Fruit fly (Drosophila melanogaster) whole organism, embryonic: ENCODE measurements around the gene Sirt4.
A peak's percentile ranks its signal among the peaks of the same experiment; 100 is the strongest.

ENCODE experiments used
- CG10321 ChIP-seq: fragments of 200-800 bp; sonication (Bioruptor generic); IDR thresholded peaks from 2 replicates; pipeline ENCODE4 v1.3.6; 2022; ENCODE audit warnings: missing biosample characterization, missing genetic modification characterization
- CG11398 ChIP-seq: fragments of 200-800 bp; sonication (Bioruptor generic); optimal IDR thresholded peaks from 2 replicates; lab custom pipeline; 2016; ENCODE audit warnings: missing biosample characterization, missing genetic modification characterization
- CG12299 ChIP-seq: fragments of 200-800 bp; sonication (Bioruptor generic); optimal IDR thresholded peaks from 2 replicates; lab custom pipeline; 2018; ENCODE audit warnings: missing biosample characterization, mild to moderate bottlenecking, missing genetic modification characterization
- CG12942 ChIP-seq: fragments of 200-800 bp; sonication (Bioruptor generic); optimal IDR thresholded peaks from 3 replicates; lab custom pipeline; 2016; ENCODE audit warnings: missing biosample characterization, missing genetic modification characterization
- CG13287 ChIP-seq: fragments of 200-800 bp; sonication (Bioruptor generic); IDR thresholded peaks from 2 replicates; pipeline ENCODE4 v1.3.6; 2022; ENCODE audit warnings: missing biosample characterization, missing genetic modification characterization; ENCODE audit not compliant: partially characterized antibody
- CG13894 ChIP-seq: fragments of 200-800 bp; sonication (Bioruptor generic); optimal IDR thresholded peaks from 3 replicates; lab custom pipeline; 2018; ENCODE audit warnings: missing biosample characterization, mild to moderate bottlenecking, missing genetic modification characterization, moderate library complexity
- CG15073 ChIP-seq: fragments of 200-800 bp; sonication (Bioruptor generic); optimal IDR thresholded peaks from 2 replicates; lab custom pipeline; 2016; ENCODE audit warnings: missing biosample characterization, missing genetic modification characterization
- CG15269 ChIP-seq: fragments of 200-800 bp; sonication (Bioruptor generic); optimal IDR thresholded peaks from 2 replicates; lab custom pipeline; 2018; ENCODE audit warnings: missing biosample characterization, mild to moderate bottlenecking, missing genetic modification characterization, moderate library complexity
- CG15696 ChIP-seq: fragments of 200-800 bp; sonication (Bioruptor generic); optimal IDR thresholded peaks from 2 replicates; lab custom pipeline; 2019; ENCODE audit warnings: missing biosample characterization, mild to moderate bottlenecking, missing genetic modification characterization, moderate library complexity
- CG17568 ChIP-seq: fragments of 200-800 bp; sonication (Bioruptor generic); optimal IDR thresholded peaks from 2 replicates; lab custom pipeline; 2018; ENCODE audit warnings: missing biosample characterization, mild to moderate bottlenecking, missing genetic modification characterization, moderate library complexity
- CG2199 ChIP-seq: fragments of 200-800 bp; sonication (Bioruptor generic); IDR thresholded peaks from 3 replicates; pipeline ENCODE4 v1.3.6; 2022; ENCODE audit warnings: missing biosample characterization, missing genetic modification characterization
- CG2875 ChIP-seq: fragments of 200-800 bp; sonication (Bioruptor generic); optimal IDR thresholded peaks from 2 replicates; lab custom pipeline; 2017; ENCODE audit warnings: missing biosample characterization, mild to moderate bottlenecking, missing genetic modification characterization, missing genetic modification reagents
- CG2889 ChIP-seq: fragments of 200-800 bp; sonication (Bioruptor generic); IDR thresholded peaks from 3 replicates; pipeline ENCODE4 v1.3.6; 2022; ENCODE audit warnings: missing biosample characterization, missing genetic modification characterization
- CG32767 ChIP-seq: fragments of 200-800 bp; sonication (Bioruptor generic); IDR thresholded peaks from 2 replicates; pipeline ENCODE4 v1.3.6; 2022; ENCODE audit warnings: missing biosample characterization, missing genetic modification characterization
- CG3995 ChIP-seq: fragments of 200-800 bp; sonication (Bioruptor generic); optimal IDR thresholded peaks from 3 replicates; lab custom pipeline; 2016; ENCODE audit warnings: missing biosample characterization, missing genetic modification characterization
- CG6689 ChIP-seq: fragments of 200-800 bp; sonication (Bioruptor generic); IDR thresholded peaks from 2 replicates; pipeline ENCODE4 v1.3.6; 2022; ENCODE audit warnings: missing biosample characterization, missing genetic modification characterization
- CG7963 ChIP-seq: fragments of 200-800 bp; sonication (Bioruptor generic); IDR thresholded peaks from 3 replicates; pipeline ENCODE4 v1.3.6; 2022; ENCODE audit warnings: missing biosample characterization, missing genetic modification characterization; ENCODE audit not compliant: partially characterized antibody
- ERR ChIP-seq: fragments of 200-800 bp; sonication (Bioruptor generic); optimal IDR thresholded peaks from 2 replicates; lab custom pipeline; 2016; ENCODE audit warnings: missing biosample characterization, missing genetic modification characterization
- Fer1 ChIP-seq: fragments of 200-800 bp; sonication (Bioruptor generic); optimal IDR thresholded peaks from 2 replicates; lab custom pipeline; 2017; ENCODE audit warnings: missing biosample characterization, mild to moderate bottlenecking, missing genetic modification characterization
- HmgZ ChIP-seq: fragments of 200-800 bp; sonication (Bioruptor generic); optimal IDR thresholded peaks from 2 replicates; lab custom pipeline; 2018; ENCODE audit warnings: missing biosample characterization, mild to moderate bottlenecking, missing genetic modification characterization
- Hr78 ChIP-seq, 2 experiments: fragments of 200-800 bp in 1 of 2; fragments of >200 bp in 1 of 2; sonication (Bioruptor generic) in 1 of 2; optimal IDR thresholded peaks; 2 replicates each; lab custom pipeline; 2017 to 2019; ENCODE audit warnings: missing biosample characterization in 2 of 2, missing genetic modification characterization in 2 of 2, mild to moderate bottlenecking in 1 of 2, moderate library complexity in 1 of 2
- Hsf ChIP-seq: fragments of 200-800 bp; sonication (Bioruptor generic); optimal IDR thresholded peaks from 3 replicates; lab custom pipeline; 2016; ENCODE audit warnings: missing biosample characterization, missing genetic modification characterization
- Lim3 ChIP-seq: fragments of 200-800 bp; sonication (Bioruptor generic); IDR thresholded peaks from 2 replicates; pipeline ENCODE4 v1.3.6; 2022; ENCODE audit warnings: missing biosample characterization, missing genetic modification characterization
- MESR4 ChIP-seq: fragments of 200-800 bp; sonication (Bioruptor generic); optimal IDR thresholded peaks from 2 replicates; lab custom pipeline; 2018; ENCODE audit warnings: missing biosample characterization, mild to moderate bottlenecking, missing genetic modification characterization, moderate library complexity
- MTF-1 ChIP-seq: fragments of 200-800 bp; sonication (Bioruptor generic); optimal IDR thresholded peaks from 2 replicates; lab custom pipeline; 2018; ENCODE audit warnings: missing biosample characterization, mild to moderate bottlenecking, missing genetic modification characterization, borderline replicate concordance
- Nf-YB ChIP-seq: fragments of 200-800 bp; sonication (Bioruptor generic); optimal IDR thresholded peaks from 3 replicates; lab custom pipeline; 2019; ENCODE audit warnings: missing biosample characterization, mild to moderate bottlenecking, missing genetic modification characterization, moderate library complexity
- Oli ChIP-seq: fragments of 200-800 bp; sonication (Bioruptor generic); optimal IDR thresholded peaks from 2 replicates; lab custom pipeline; 2018; ENCODE audit warnings: missing biosample characterization, mild to moderate bottlenecking, missing genetic modification characterization, moderate library complexity
- Opbp ChIP-seq: fragments of 200-800 bp; sonication (Bioruptor generic); IDR thresholded peaks from 3 replicates; pipeline ENCODE4 v1.3.6; 2022; ENCODE audit warnings: missing biosample characterization, missing genetic modification characterization; ENCODE audit not compliant: partially characterized antibody
- Ravus ChIP-seq: fragments of 200-800 bp; sonication (Bioruptor generic); IDR thresholded peaks from 2 replicates; pipeline ENCODE4 v1.3.6; 2022; ENCODE audit warnings: missing biosample characterization, missing genetic modification characterization
- Ssrp ChIP-seq: fragments of 200-800 bp; sonication (Bioruptor generic); optimal IDR thresholded peaks from 2 replicates; lab custom pipeline; 2018; ENCODE audit warnings: missing biosample characterization, mild to moderate bottlenecking, missing genetic modification characterization, moderate library complexity
- ab ChIP-seq: fragments of 200-800 bp; sonication (Bioruptor generic); optimal IDR thresholded peaks from 2 replicates; lab custom pipeline; 2016; ENCODE audit warnings: missing biosample characterization, missing genetic modification characterization
- al ChIP-seq: fragments of 200-800 bp; sonication (Bioruptor generic); IDR thresholded peaks from 2 replicates; pipeline ENCODE4 v1.3.6; 2022; ENCODE audit warnings: missing biosample characterization, missing genetic modification characterization
- amos ChIP-seq: fragments of 200-800 bp; sonication (Bioruptor generic); IDR thresholded peaks from 2 replicates; pipeline ENCODE4 v1.3.6; 2022; ENCODE audit warnings: missing biosample characterization, missing genetic modification characterization; ENCODE audit not compliant: partially characterized antibody
- ato ChIP-seq: fragments of 200-800 bp; sonication (Bioruptor generic); IDR thresholded peaks from 2 replicates; pipeline ENCODE4 v1.3.6; 2022; ENCODE audit warnings: missing biosample characterization, missing genetic modification characterization; ENCODE audit not compliant: partially characterized antibody
- bbx ChIP-seq: fragments of 200-800 bp; sonication (Bioruptor generic); IDR thresholded peaks from 2 replicates; pipeline ENCODE4 v1.3.6; 2022; ENCODE audit warnings: missing biosample characterization, missing genetic modification characterization; ENCODE audit not compliant: partially characterized antibody
- cad ChIP-seq: fragments of >200 bp; optimal IDR thresholded peaks from 2 replicates; lab custom pipeline; 2017; ENCODE audit warnings: missing biosample characterization, missing genetic modification characterization
- crc ChIP-seq: fragments of 200-800 bp; sonication (Bioruptor generic); optimal IDR thresholded peaks from 2 replicates; lab custom pipeline; 2016; ENCODE audit warnings: missing biosample characterization, missing genetic modification characterization
- da ChIP-seq: fragments of 200-800 bp; sonication (Bioruptor generic); optimal IDR thresholded peaks from 2 replicates; lab custom pipeline; 2016; ENCODE audit warnings: missing biosample characterization, missing genetic modification characterization
- disco-r ChIP-seq: fragments of 200-800 bp; sonication (Bioruptor generic); optimal IDR thresholded peaks from 2 replicates; lab custom pipeline; 2016; ENCODE audit warnings: missing biosample characterization, missing genetic modification characterization
- fd3F ChIP-seq: fragments of 200-800 bp; sonication (Bioruptor generic); optimal IDR thresholded peaks from 2 replicates; lab custom pipeline; 2018; ENCODE audit warnings: missing biosample characterization, mild to moderate bottlenecking, missing genetic modification characterization, moderate library complexity
- fu2 ChIP-seq: fragments of 200-800 bp; sonication (Bioruptor generic); optimal IDR thresholded peaks from 2 replicates; lab custom pipeline; 2016; ENCODE audit warnings: missing biosample characterization, missing genetic modification characterization
- gcm2 ChIP-seq: fragments of 200-800 bp; sonication (Bioruptor generic); optimal IDR thresholded peaks from 2 replicates; lab custom pipeline; 2016; ENCODE audit warnings: missing biosample characterization, missing genetic modification characterization
- gt ChIP-seq: fragments of 200-800 bp; sonication (Bioruptor generic); IDR thresholded peaks from 2 replicates; pipeline ENCODE4 v1.3.6; 2022; ENCODE audit warnings: missing biosample characterization, missing genetic modification characterization
- jigr1 ChIP-seq: fragments of 200-800 bp; sonication (Bioruptor generic); IDR thresholded peaks from 3 replicates; pipeline ENCODE4 v1.3.6; 2022; ENCODE audit warnings: missing biosample characterization, missing genetic modification characterization
- ranshi ChIP-seq: fragments of 200-800 bp; sonication (Bioruptor generic); IDR thresholded peaks from 2 replicates; pipeline ENCODE4 v1.3.6; 2022; ENCODE audit warnings: missing biosample characterization, missing genetic modification characterization
- sqz ChIP-seq: fragments of 200-800 bp; sonication (Bioruptor generic); optimal IDR thresholded peaks from 3 replicates; lab custom pipeline; 2018; ENCODE audit warnings: missing biosample characterization, mild to moderate bottlenecking, missing genetic modification characterization
- tin ChIP-seq: fragments of 200-800 bp; sonication (Bioruptor generic); optimal IDR thresholded peaks from 3 replicates; lab custom pipeline; 2016; ENCODE audit warnings: missing biosample characterization, missing genetic modification characterization
- vfl ChIP-seq: fragments of 200-800 bp; sonication (Bioruptor generic); optimal IDR thresholded peaks from 2 replicates; lab custom pipeline; 2016; ENCODE audit warnings: missing biosample characterization, missing genetic modification characterization
- yki ChIP-seq: fragments of >200 bp; optimal IDR thresholded peaks from 3 replicates; lab custom pipeline; 2018
- zen ChIP-seq: fragments of 200-800 bp; sonication (Bioruptor generic); optimal IDR thresholded peaks from 3 replicates; lab custom pipeline; 2018; ENCODE audit warnings: missing biosample characterization, mild to moderate bottlenecking, missing genetic modification characterization, moderate library complexity
- zen2 ChIP-seq: fragments of 200-800 bp; sonication (Bioruptor generic); IDR thresholded peaks from 3 replicates; pipeline ENCODE4 v1.3.6; 2022; ENCODE audit warnings: missing biosample characterization, missing genetic modification characterization; ENCODE audit not compliant: partially characterized antibody

Sirt4 gene

DNA sequence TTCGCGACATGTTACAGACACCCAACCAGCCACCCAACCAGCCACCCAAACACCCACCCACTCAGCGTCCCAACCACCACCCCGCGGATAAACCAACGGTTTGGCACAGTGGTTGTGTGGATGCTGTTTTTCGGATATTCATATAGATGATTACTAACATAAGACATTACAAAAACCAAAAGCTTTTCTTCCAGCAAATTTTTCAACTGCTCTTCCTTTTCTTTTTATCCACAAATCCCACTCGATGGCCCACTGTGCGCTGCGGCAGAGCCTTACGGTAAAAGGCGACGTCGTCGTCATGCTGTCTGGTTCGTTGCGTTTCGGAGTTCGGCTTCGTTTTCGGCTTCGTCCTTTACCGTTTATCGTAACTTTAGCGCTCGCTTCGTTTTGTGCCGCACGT lies 27.2 kb downstream of the Sirt4 start (continued):
- TF ChIP-seq ranshi (GFP tag; lab: Robert Waterston, UW) (peak; percentile 56), Hr78 (GFP tag; optimal IDR thresholded peaks at IDR 0.05; lab: Kevin White, UChicago) (no peak), CG15696 (tag; lab: Kevin White, UChicago) (no peak), ab (GFP tag; lab: Kevin White, UChicago) (no peak), CG2875 (GFP tag; lab: Kevin White, UChicago) (no peak), al (no peak), vfl (peak; percentile 39), CG11398 (no peak), CG12299 (no peak), CG13894 (peak; percentile 81), CG7963 (no peak), fu2 (GFP tag; lab: Kevin White, UChicago) (no peak), yki (lab: Kevin White, UChicago) (no peak), CG13287 (GFP tag; lab: Robert Waterston, UW) (no peak), CG15073 (GFP tag; lab: Kevin White, UChicago) (no peak), cad (GFP tag; lab: Kevin White, UChicago) (no peak), gcm2 (GFP tag; lab: Kevin White, UChicago) (peak; percentile 8), MTF-1 (GFP tag; lab: Kevin White, UChicago) (peak; percentile 35), CG2199 (GFP tag; lab: Robert Waterston, UW) (0 out of 3 replicates have a peak, but pooled peaks have one; percentile 24), tin (GFP tag; lab: Kevin White, UChicago) (peak; percentile 13), CG2889 (GFP tag; lab: Robert Waterston, UW) (peak; percentile 48; the same call in 1 of the 3 replicates), CG15269 (peak; percentile 58), CG32767 (GFP tag; lab: Robert Waterston, UW) (no peak), fd3F (peak; percentile 32), zen2 (no peak), Oli (tag; lab: Kevin White, UChicago) (peak; percentile 52), Ravus (GFP tag; lab: Robert Waterston, UW) (no peak), crc (no peak), ato (no peak), Lim3 (GFP tag; lab: Robert Waterston, UW) (no peak), da (GFP tag; lab: Kevin White, UChicago) (peak; percentile 3), Hsf (GFP tag; lab: Kevin White, UChicago) (peak; percentile 40), Nf-YB (GFP tag; lab: Kevin White, UChicago) (no peak), ERR (GFP tag; lab: Kevin White, UChicago) (peak; percentile 47), Ssrp (tag; lab: Kevin White, UChicago) (peak; percentile 44), CG17568 (no peak), CG3995 (GFP tag; lab: Kevin White, UChicago) (no peak), CG10321 (GFP tag; lab: Robert Waterston, UW) (no peak), HmgZ (tag; lab: Kevin White, UChicago) (peak; percentile 36), CG12942 (no peak), jigr1 (GFP tag; lab: Robert Waterston, UW) (no peak), sqz (no peak), gt (GFP tag; lab: Robert Waterston, UW) (no peak), amos (GFP tag; lab: Robert Waterston, UW) (no peak), bbx (no peak), disco-r (no peak), MESR4 (GFP tag; lab: Kevin White, UChicago) (no peak), Opbp (GFP tag; lab: Robert Waterston, UW) (no peak), CG6689 (GFP tag; lab: Robert Waterston, UW) (peak; percentile 52), zen (tag; lab: Kevin White, UChicago) (no peak), Fer1 (GFP tag; lab: Kevin White, UChicago) (peak; percentile 83)
